In the genomic region with DNA sequence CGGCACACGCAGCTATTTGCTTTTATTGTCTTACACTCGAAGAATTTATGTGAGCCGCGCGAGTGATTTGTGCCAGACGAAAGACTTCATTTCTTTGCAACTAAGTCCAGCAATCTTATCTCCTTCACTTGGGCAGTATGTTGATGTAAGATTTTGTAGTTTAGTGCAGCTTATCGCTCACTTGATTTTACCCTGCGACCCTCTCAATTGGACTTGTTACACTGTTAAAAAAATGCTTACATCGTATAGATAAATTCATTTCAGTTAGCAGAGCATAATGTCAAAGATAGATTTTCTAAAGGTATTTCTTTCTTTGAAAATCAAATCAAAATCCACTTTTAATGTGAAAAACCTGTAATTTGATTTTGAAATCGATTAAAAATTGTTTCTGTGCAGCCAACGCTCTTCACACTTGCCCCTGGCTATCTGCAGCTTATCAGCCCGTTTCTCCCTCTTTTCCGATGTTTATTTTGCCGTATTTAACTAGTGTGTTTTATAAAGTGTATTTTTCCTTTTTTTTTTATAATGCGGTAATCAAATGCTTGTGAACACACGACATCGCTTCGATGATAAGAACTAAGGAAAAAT, we compare ENCODE assay signal across 1 fruit fly cellular context.
TF ChIP-seq lines count a peak whose summit lies in the region.

No protein-coding gene starts in this region.

TF ChIP-seq in whole organism, embryonic, 481 proteins besides CTCF, POLR2A, EP300 and RAD21 (continued from another document):
- TF ChIP-seq CG2116 (GFP tag; optimal IDR thresholded peaks at IDR 0.05; lab: Kevin White, UChicago) (peak; percentile 49), CG8388 (GFP tag; optimal IDR thresholded peaks at IDR 0.05; lab: Kevin White, UChicago) (peak; percentile 82), gro (GFP tag; optimal IDR thresholded peaks at IDR 0.05; lab: Kevin White, UChicago) (peak; percentile 90), CG17186 (GFP tag; optimal IDR thresholded peaks at IDR 0.05; lab: Kevin White, UChicago) (peak; percentile 33), CG2120 (GFP tag; optimal IDR thresholded peaks at IDR 0.05; lab: Kevin White, UChicago) (peak; percentile 94), al (GFP tag; IDR thresholded peaks at IDR 0.05; lab: Robert Waterston, UW) (peak; percentile 77), gcm2 (GFP tag; optimal IDR thresholded peaks at IDR 0.05; lab: Kevin White, UChicago) (peak; percentile 69), CG3726 (GFP tag; IDR thresholded peaks at IDR 0.05; lab: Robert Waterston, UW) (peak; percentile 82; the same call in 2 of the 3 replicates), Max (GFP tag; optimal IDR thresholded peaks at IDR 0.05; lab: Kevin White, UChicago) (peak; percentile 83), so (GFP tag; IDR thresholded peaks at IDR 0.05; lab: Robert Waterston, UW) (peak; percentile 85; the same call in 2 of the 3 replicates), vnd (GFP tag; IDR thresholded peaks at IDR 0.05; lab: Robert Waterston, UW; ENCODE audit: partially characterized antibody) (no peak), en (GFP tag; optimal IDR thresholded peaks at IDR 0.05; lab: Kevin White, UChicago) (peak; percentile 79), Dll (GFP tag; IDR thresholded peaks at IDR 0.05; lab: Robert Waterston, UW; ENCODE audit: partially characterized antibody) (no peak), CG2202 (tag; optimal IDR thresholded peaks at IDR 0.05; lab: Kevin White, UChicago) (peak; percentile 60), dmrt99B (tag; optimal IDR thresholded peaks at IDR 0.05; lab: Kevin White, UChicago) (peak; percentile 90), Dp (GFP tag; optimal IDR thresholded peaks at IDR 0.05; lab: Kevin White, UChicago) (no peak), wdn (GFP tag; IDR thresholded peaks at IDR 0.05; lab: Robert Waterston, UW) (peak; percentile 85)
